Worm (Caenorhabditis elegans) whole organism, young adult: ENCODE measurements around the gene Y55F3BR.2.

Source experiments
- B0261.1 ChIP-seq: sonication (generic microtip); optimal IDR thresholded peaks from 2 replicates; lab custom pipeline; 2016; ENCODE audit warnings: mild to moderate bottlenecking, missing genetic modification characterization, moderate library complexity, missing compliant biosample characterization
- B0336.3 ChIP-seq: fragments of 200-800 bp; sonication (Bioruptor generic); IDR thresholded peaks from 2 replicates; pipeline ENCODE4 v1.3.6; 2022; ENCODE audit warnings: missing genetic modification characterization, missing compliant biosample characterization
- D2030.7 ChIP-seq: fragments of 200-800 bp; sonication (Bioruptor generic); IDR thresholded peaks from 2 replicates; pipeline ENCODE4 v1.3.6; 2022; ENCODE audit warnings: missing genetic modification reagents, missing genetic modification characterization, missing compliant biosample characterization
- F22D6.2 ChIP-seq: sonication (generic microtip); optimal IDR thresholded peaks from 2 replicates; lab custom pipeline; 2016; ENCODE audit warnings: mild to moderate bottlenecking, missing genetic modification characterization, missing compliant biosample characterization
- F23B12.7 ChIP-seq: sonication (generic microtip); optimal IDR thresholded peaks from 2 replicates; lab custom pipeline; 2017; ENCODE audit warnings: missing genetic modification characterization, mild to moderate bottlenecking, missing compliant biosample characterization, antibody characterized with exemption, moderate library complexity; ENCODE audit not compliant: insufficient read depth
- F37B4.10 ChIP-seq: fragments of 200-800 bp; sonication (Bioruptor generic); IDR thresholded peaks from 2 replicates; pipeline ENCODE4 v1.3.6; 2022; ENCODE audit warnings: missing genetic modification characterization, missing compliant biosample characterization
- F39B2.1 ChIP-seq: fragments of 200-800 bp; sonication (Bioruptor generic); IDR thresholded peaks from 2 replicates; pipeline ENCODE4 v1.3.6; 2022; ENCODE audit warnings: missing genetic modification reagents, missing genetic modification characterization, missing compliant biosample characterization
- K12H6.12 ChIP-seq: fragments of 200-800 bp; sonication (Bioruptor generic); optimal IDR thresholded peaks from 2 replicates; lab custom pipeline; 2018; ENCODE audit warnings: mild to moderate bottlenecking, missing genetic modification characterization, missing compliant biosample characterization
- T07F8.4 ChIP-seq: sonication (generic microtip); optimal IDR thresholded peaks from 2 replicates; lab custom pipeline; 2016; ENCODE audit warnings: mild to moderate bottlenecking, missing genetic modification characterization, moderate library complexity, missing compliant biosample characterization
- Y53G8AR.9 ChIP-seq: fragments of 200-800 bp; sonication (Bioruptor generic); conservative IDR thresholded peaks from 2 replicates; pipeline ENCODE4 v1.3.6; 2022; ENCODE audit warnings: missing genetic modification reagents, missing genetic modification characterization, missing compliant biosample characterization
- Y56A3A.18 ChIP-seq: fragments of 200-800 bp; sonication (Bioruptor generic); IDR thresholded peaks from 2 replicates; pipeline ENCODE4 v1.3.6; 2022; ENCODE audit warnings: missing genetic modification reagents, missing genetic modification characterization, missing compliant biosample characterization
- Y79H2A.3 ChIP-seq: fragments of 200-800 bp; sonication (Bioruptor generic); conservative IDR thresholded peaks from 2 replicates; pipeline ENCODE4 v1.3.6; 2022; ENCODE audit warnings: missing genetic modification reagents, missing genetic modification characterization, missing compliant biosample characterization
- aptf-2 ChIP-seq: fragments of 200-800 bp; sonication (Bioruptor generic); conservative IDR thresholded peaks from 2 replicates; pipeline ENCODE4 v1.3.6; 2022; ENCODE audit warnings: missing genetic modification reagents, missing genetic modification characterization, missing compliant biosample characterization
- ccch-3 ChIP-seq: fragments of 200-800 bp; sonication (Bioruptor generic); optimal IDR thresholded peaks from 2 replicates; lab custom pipeline; 2018; ENCODE audit warnings: mild to moderate bottlenecking, missing genetic modification characterization, missing compliant biosample characterization
- cebp-1 ChIP-seq, 2 experiments: fragments of 200-800 bp in 1 of 2; sonication (Bioruptor generic) in 1 of 2; sonication (generic microtip) in 1 of 2; IDR thresholded peaks in 1 of 2; optimal IDR thresholded peaks in 1 of 2; 2 replicates each; pipeline versions ENCODE4 v1.3.6 to Lab custom; 2017 to 2022; ENCODE audit warnings: missing compliant biosample characterization in 2 of 2, missing genetic modification characterization in 2 of 2, mild to moderate bottlenecking in 1 of 2, missing genetic modification reagents in 1 of 2, moderate library complexity in 1 of 2
- ceh-58 ChIP-seq: fragments of 200-800 bp; sonication (Bioruptor generic); IDR thresholded peaks from 2 replicates; pipeline ENCODE4 v1.3.6; 2022; ENCODE audit warnings: missing genetic modification characterization, missing compliant biosample characterization
- ceh-79 ChIP-seq: sonication (generic microtip); optimal IDR thresholded peaks from 2 replicates; lab custom pipeline; 2017; ENCODE audit warnings: mild to moderate bottlenecking, missing genetic modification characterization, missing compliant biosample characterization
- chd-7 ChIP-seq: sonication (generic microtip); optimal IDR thresholded peaks from 2 replicates; lab custom pipeline; 2016; ENCODE audit warnings: mild to moderate bottlenecking, missing genetic modification characterization, moderate library complexity, missing compliant biosample characterization
- dox-1 ChIP-seq: fragments of 200-800 bp; sonication (Bioruptor generic); IDR thresholded peaks from 2 replicates; pipeline ENCODE4 v1.3.6; 2022; ENCODE audit warnings: missing genetic modification reagents, missing genetic modification characterization, missing compliant biosample characterization
- dpff-1 ChIP-seq: sonication (generic microtip); optimal IDR thresholded peaks from 2 replicates; lab custom pipeline; 2017; ENCODE audit warnings: mild to moderate bottlenecking, missing genetic modification characterization, missing compliant biosample characterization
- efl-1 ChIP-seq: fragments of 150-350 bp; optimal IDR thresholded peaks from 2 replicates; lab custom pipeline; 2014; ENCODE audit warnings: missing biosample characterization, missing genetic modification reagents, missing genetic modification characterization
- egl-18 ChIP-seq: fragments of 200-800 bp; sonication (Bioruptor generic); IDR thresholded peaks from 2 replicates; pipeline ENCODE4 v1.3.6; 2022; ENCODE audit warnings: missing genetic modification reagents, missing genetic modification characterization, missing compliant biosample characterization
- ets-4 ChIP-seq: fragments of 200-800 bp; sonication (Bioruptor generic); optimal IDR thresholded peaks from 2 replicates; lab custom pipeline; 2018; ENCODE audit warnings: mild to moderate bottlenecking, missing genetic modification characterization, missing compliant biosample characterization
- fkh-3 ChIP-seq: sonication (generic microtip); optimal IDR thresholded peaks from 2 replicates; lab custom pipeline; 2016; ENCODE audit warnings: mild to moderate bottlenecking, missing genetic modification characterization, missing compliant biosample characterization
- gei-17 ChIP-seq: fragments of 200-800 bp; sonication (Bioruptor generic); optimal IDR thresholded peaks from 2 replicates; lab custom pipeline; 2018; ENCODE audit warnings: mild to moderate bottlenecking, missing genetic modification characterization, missing compliant biosample characterization
- hlh-26 ChIP-seq: fragments of 200-800 bp; sonication (Bioruptor generic); conservative IDR thresholded peaks from 2 replicates; pipeline ENCODE4 v1.3.6; 2022; ENCODE audit warnings: missing genetic modification reagents, missing genetic modification characterization, missing compliant biosample characterization
- hmg-1.2 ChIP-seq: fragments of 200-800 bp; sonication (Bioruptor generic); IDR thresholded peaks from 2 replicates; pipeline ENCODE4 v1.3.6; 2022; ENCODE audit warnings: missing genetic modification reagents, missing genetic modification characterization, missing compliant biosample characterization
- lag-1 ChIP-seq: fragments of 200-800 bp; sonication (Bioruptor generic); IDR thresholded peaks from 2 replicates; pipeline ENCODE4 v1.3.6; 2022; ENCODE audit warnings: missing genetic modification reagents, missing genetic modification characterization, missing compliant biosample characterization
- let-607 ChIP-seq, 2 experiments: fragments of 200-800 bp in 1 of 2; sonication (Bioruptor generic) in 1 of 2; sonication (generic microtip) in 1 of 2; optimal IDR thresholded peaks; 2 replicates each; lab custom pipeline; 2016 to 2018; ENCODE audit warnings: mild to moderate bottlenecking in 2 of 2, missing compliant biosample characterization in 2 of 2, missing genetic modification characterization in 2 of 2, moderate library complexity in 2 of 2, missing genotype in 1 of 2
- lir-1 ChIP-seq: fragments of 200-800 bp; sonication (Bioruptor generic); conservative IDR thresholded peaks from 2 replicates; pipeline ENCODE4 v1.3.6; 2022; ENCODE audit warnings: missing genetic modification reagents, missing genetic modification characterization, missing compliant biosample characterization
- madf-10 ChIP-seq: sonication (generic microtip); optimal IDR thresholded peaks from 2 replicates; lab custom pipeline; 2016; ENCODE audit warnings: mild to moderate bottlenecking, missing genetic modification characterization, missing compliant biosample characterization
- madf-6 ChIP-seq: fragments of 200-800 bp; sonication (Bioruptor generic); IDR thresholded peaks from 2 replicates; pipeline ENCODE4 v1.3.6; 2022; ENCODE audit warnings: missing genetic modification reagents, missing genetic modification characterization, missing compliant biosample characterization
- madf-8 ChIP-seq: fragments of 200-800 bp; sonication (Bioruptor generic); conservative IDR thresholded peaks from 2 replicates; pipeline ENCODE4 v1.3.6; 2022; ENCODE audit warnings: missing genetic modification reagents, missing genetic modification characterization, missing compliant biosample characterization
- mcd-1 ChIP-seq: fragments of 200-800 bp; sonication (Bioruptor generic); IDR thresholded peaks from 2 replicates; pipeline ENCODE4 v1.3.6; 2022; ENCODE audit warnings: missing genetic modification reagents, missing genetic modification characterization, missing compliant biosample characterization
- nhr-120 ChIP-seq: fragments of 200-800 bp; sonication (Bioruptor generic); IDR thresholded peaks from 2 replicates; pipeline ENCODE4 v1.3.6; 2022; ENCODE audit warnings: missing genetic modification characterization, missing compliant biosample characterization
- nhr-179 ChIP-seq: sonication (generic microtip); optimal IDR thresholded peaks from 2 replicates; lab custom pipeline; 2016; ENCODE audit warnings: mild to moderate bottlenecking, missing genetic modification characterization, missing compliant biosample characterization
- nhr-90 ChIP-seq: sonication (generic microtip); optimal IDR thresholded peaks from 2 replicates; lab custom pipeline; 2016; ENCODE audit warnings: missing genotype, mild to moderate bottlenecking, missing genetic modification characterization, missing compliant biosample characterization
- rec-8 ChIP-seq, 2 experiments: sonication (generic microtip); optimal IDR thresholded peaks; 2 replicates each; lab custom pipeline; 2016; ENCODE audit warnings: mild to moderate bottlenecking in 2 of 2, missing genetic modification characterization in 2 of 2, missing genetic modification reagents in 2 of 2, missing genotype in 2 of 2, missing biosample characterization in 1 of 2, missing compliant biosample characterization in 1 of 2, moderate library complexity in 1 of 2
- snpc-3.4 ChIP-seq: sonication (generic microtip); optimal IDR thresholded peaks from 2 replicates; lab custom pipeline; 2017; ENCODE audit warnings: missing genetic modification characterization, mild to moderate bottlenecking, missing compliant biosample characterization, antibody characterized with exemption, moderate library complexity, missing genotype, missing genetic modification reagents
- snpc-4 ChIP-seq, 5 experiments: fragments of 150-350 bp in 1 of 5; sonication (generic microtip) in 4 of 5; optimal IDR thresholded peaks; 2 replicates each; lab custom pipeline; 2014 to 2018; ENCODE audit warnings: missing genetic modification characterization in 5 of 5, missing biosample characterization in 3 of 5, antibody characterized with exemption in 2 of 5, mild to moderate bottlenecking in 2 of 5, missing compliant biosample characterization in 2 of 5, missing genotype in 2 of 5, moderate library complexity in 2 of 5, missing genetic modification reagents in 1 of 5
- somi-1 ChIP-seq: fragments of 200-800 bp; sonication (Bioruptor generic); optimal IDR thresholded peaks from 2 replicates; lab custom pipeline; 2018; ENCODE audit warnings: mild to moderate bottlenecking, missing genetic modification characterization, missing compliant biosample characterization
- unc-130 ChIP-seq: sonication (generic microtip); optimal IDR thresholded peaks from 2 replicates; lab custom pipeline; 2016; ENCODE audit warnings: missing genetic modification reagents, missing genetic modification characterization, missing compliant biosample characterization
- ztf-22 ChIP-seq: fragments of 200-800 bp; sonication (Bioruptor generic); optimal IDR thresholded peaks from 2 replicates; lab custom pipeline; 2018; ENCODE audit warnings: mild to moderate bottlenecking, missing genetic modification characterization, moderate library complexity, missing compliant biosample characterization
- ztf-25 ChIP-seq: fragments of 200-800 bp; sonication (Bioruptor generic); IDR thresholded peaks from 2 replicates; pipeline ENCODE4 v1.3.6; 2022; ENCODE audit warnings: missing genetic modification reagents, missing genetic modification characterization, missing compliant biosample characterization
- ztf-26 ChIP-seq: sonication (generic microtip); optimal IDR thresholded peaks from 2 replicates; lab custom pipeline; 2017; ENCODE audit warnings: missing genetic modification characterization, missing compliant biosample characterization

Gene Y55F3BR.2

DNA sequence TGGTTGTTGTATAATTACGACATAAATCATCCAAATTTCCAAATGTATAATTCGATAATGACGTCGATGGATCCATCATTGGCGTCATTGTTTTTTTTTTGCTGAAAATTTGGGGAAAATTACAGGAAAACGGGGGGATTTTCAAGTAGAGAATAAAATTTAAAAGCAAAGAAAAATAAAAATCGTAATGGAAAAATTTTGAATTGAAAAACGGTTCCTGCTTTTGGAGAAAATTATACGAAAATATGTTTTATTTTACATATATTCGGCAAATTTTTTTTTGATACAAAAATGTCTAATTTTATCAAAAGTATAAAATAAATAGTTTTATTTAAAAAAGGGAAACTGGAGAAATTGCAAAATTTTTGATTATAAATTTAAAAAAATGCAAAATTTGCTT lies 33.9 kb upstream of the Y55F3BR.2 start, which contains the start of gene zipt-15:
Gene zipt-15, minus strand, starts transcription at position 101 of the 400 bp plus-strand sequence.
- no peak for TF ChIP-seq ztf-26 (tag; lab: Kevin White, UChicago)
- no peak for TF ChIP-seq F39B2.1
- TF ChIP-seq somi-1 = no peak
- no peak for TF ChIP-seq dpff-1 (tag; lab: Kevin White, UChicago)
- TF ChIP-seq nhr-120 (GFP tag; lab: Robert Waterston, UW) = no peak
- no peak for TF ChIP-seq lir-1
- no peak for TF ChIP-seq ceh-79 (tag; lab: Kevin White, UChicago)
- TF ChIP-seq nhr-90 = no peak
- no peak for TF ChIP-seq lag-1 (GFP tag; lab: Robert Waterston, UW)
- TF ChIP-seq B0336.3 (GFP tag; lab: Robert Waterston, UW) = no peak
- TF ChIP-seq K12H6.12 (tag; lab: Kevin White, UChicago) = no peak
- TF ChIP-seq D2030.7 = no peak

DNA sequence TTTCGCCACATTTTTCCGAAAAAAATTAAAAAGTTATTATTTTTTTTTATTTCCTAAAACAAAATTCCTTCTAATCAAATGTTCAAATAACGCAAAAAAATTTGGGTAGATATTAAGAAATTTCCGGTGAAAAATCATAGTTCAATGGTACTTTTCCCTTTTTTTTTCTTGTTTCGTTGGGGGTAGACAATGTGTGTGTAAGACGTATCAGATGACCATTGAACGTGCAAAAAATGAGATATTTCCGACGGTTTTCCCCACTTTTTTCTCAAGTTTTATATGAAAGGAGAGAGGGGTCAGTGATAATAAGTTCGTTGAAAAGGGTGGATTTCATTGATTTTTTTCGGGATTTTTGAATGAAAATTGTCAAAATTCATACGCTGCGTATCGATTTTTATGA lies 32.6 kb upstream of the Y55F3BR.2 start:
- no peak for TF ChIP-seq dox-1 (GFP tag; lab: Robert Waterston, UW)
- no peak for TF ChIP-seq ets-4 (GFP tag; lab: Kevin White, UChicago)
- no peak for TF ChIP-seq efl-1
- no peak for TF ChIP-seq ztf-25 (GFP tag; lab: Robert Waterston, UW)
- no peak for TF ChIP-seq madf-10 (tag; lab: Kevin White, UChicago)
- TF ChIP-seq nhr-90 = no peak
- no peak for TF ChIP-seq unc-130 (GFP tag; lab: Kevin White, UChicago)
- TF ChIP-seq B0261.1 (tag; lab: Kevin White, UChicago) = no peak
- no peak for TF ChIP-seq egl-18 (GFP tag; lab: Robert Waterston, UW)
- TF ChIP-seq ztf-22 (GFP tag; lab: Kevin White, UChicago) = no peak
- TF ChIP-seq ceh-58 = no peak
- TF ChIP-seq F37B4.10 (GFP tag; lab: Robert Waterston, UW) = no peak
- TF ChIP-seq fkh-3 = no peak
- TF ChIP-seq, all 124 proteins: peak for 0

DNA sequence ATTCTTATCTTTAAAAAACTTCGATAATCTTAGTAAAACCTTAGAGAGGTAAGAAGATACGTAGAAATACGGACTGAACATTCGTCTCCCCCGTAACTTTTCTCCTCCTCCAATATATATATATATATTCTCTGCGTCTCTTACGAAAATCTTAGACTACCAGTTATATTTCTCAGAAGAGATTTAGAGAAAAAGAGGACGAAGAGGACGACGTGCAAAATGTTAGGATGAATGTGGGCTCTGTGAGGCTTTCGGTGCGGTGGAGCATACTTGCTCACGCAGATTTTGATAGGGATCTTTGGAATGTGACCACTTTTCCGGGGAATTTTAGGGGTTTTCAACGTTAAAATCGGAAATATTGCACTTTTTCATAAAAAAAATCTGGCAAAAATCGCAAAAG lies 30.3 kb upstream of the Y55F3BR.2 start:
- TF ChIP-seq hmg-1.2 (GFP tag; lab: Robert Waterston, UW) (peak; percentile 80), nhr-179 (no peak), F22D6.2 (tag; lab: Kevin White, UChicago) (no peak), snpc-3.4 (tag; lab: Kevin White, UChicago) (no peak), madf-8 (GFP tag; lab: Robert Waterston, UW) (no peak), Y53G8AR.9 (GFP tag; lab: Robert Waterston, UW) (no peak), chd-7 (no peak), hlh-26 (GFP tag; lab: Robert Waterston, UW) (no peak), Y79H2A.3 (GFP tag; lab: Robert Waterston, UW) (no peak), ccch-3 (no peak), cebp-1 (GFP tag; IDR thresholded peaks at IDR 0.05; lab: Robert Waterston, UW) (no peak), cebp-1 (tag; optimal IDR thresholded peaks at IDR 0.05; lab: Kevin White, UChicago) (peak; percentile 39), snpc-4 (GFP tag; optimal IDR thresholded peaks at IDR 0.05; lab: Kevin White, UChicago) (no peak), snpc-4 (tag; optimal IDR thresholded peaks at IDR 0.05; lab: Kevin White, UChicago) (peak in 1 of 4 experiments; percentile 17), dpff-1 (tag; lab: Kevin White, UChicago) (no peak), F23B12.7 (tag; lab: Kevin White, UChicago) (no peak), B0261.1 (tag; lab: Kevin White, UChicago) (no peak), T07F8.4 (tag; lab: Kevin White, UChicago) (no peak), Y56A3A.18 (GFP tag; lab: Robert Waterston, UW) (no peak), rec-8 (tag; optimal IDR thresholded peaks at IDR 0.05; lab: Kevin White, UChicago) (no peak), let-607 (tag; optimal IDR thresholded peaks at IDR 0.05; lab: Kevin White, UChicago) (no peak), dox-1 (GFP tag; lab: Robert Waterston, UW) (no peak), aptf-2 (no peak), gei-17 (GFP tag; lab: Kevin White, UChicago) (no peak), somi-1 (peak; percentile 7), madf-6 (GFP tag; lab: Robert Waterston, UW) (no peak), ztf-26 (tag; lab: Kevin White, UChicago) (no peak), mcd-1 (GFP tag; lab: Robert Waterston, UW) (peak; percentile 58)
